Worm (Caenorhabditis elegans) whole organism, early embryonic: ENCODE results near the gene col-141.

ENCODE experiments used
- B0310.2 ChIP-seq: sonication (generic microtip); optimal IDR thresholded peaks from 2 replicates; lab custom pipeline; 2016; ENCODE audit warnings: mild to moderate bottlenecking, missing genetic modification characterization, missing compliant biosample characterization
- F13C5.2 ChIP-seq: sonication (generic microtip); optimal IDR thresholded peaks from 2 replicates; lab custom pipeline; 2017; ENCODE audit warnings: mild to moderate bottlenecking, missing genetic modification characterization, inconsistent platforms, missing compliant biosample characterization
- aly-1 ChIP-seq: sonication (generic microtip); optimal IDR thresholded peaks from 2 replicates; lab custom pipeline; 2016; ENCODE audit warnings: missing genetic modification characterization, missing compliant biosample characterization
- ama-1 ChIP-seq: fragments of 150-350 bp; optimal IDR thresholded peaks from 2 replicates; lab custom pipeline; 2014
- ceh-13 ChIP-seq: fragments of 200-800 bp; sonication (Bioruptor generic); optimal IDR thresholded peaks from 2 replicates; lab custom pipeline; 2018; ENCODE audit warnings: mild to moderate bottlenecking, missing genetic modification characterization, missing compliant biosample characterization
- ceh-36 ChIP-seq: sonication (generic microtip); optimal IDR thresholded peaks from 2 replicates; lab custom pipeline; 2016; ENCODE audit warnings: missing genetic modification characterization, inconsistent platforms, missing compliant biosample characterization
- ets-7 ChIP-seq: sonication (generic microtip); optimal IDR thresholded peaks from 2 replicates; lab custom pipeline; 2016; ENCODE audit warnings: missing genotype, missing genetic modification characterization, missing compliant biosample characterization
- flt-1 ChIP-seq: fragments of 200-800 bp; sonication (Bioruptor generic); IDR thresholded peaks from 2 replicates; pipeline ENCODE4 v1.3.6; 2022; ENCODE audit warnings: missing genetic modification characterization, missing compliant biosample characterization
- hmbx-1 ChIP-seq: sonication (generic microtip); optimal IDR thresholded peaks from 2 replicates; lab custom pipeline; 2016; ENCODE audit warnings: mild to moderate bottlenecking, missing genetic modification characterization, missing compliant biosample characterization
- hmg-4 ChIP-seq: fragments of 200-800 bp; sonication (Bioruptor generic); optimal IDR thresholded peaks from 2 replicates; lab custom pipeline; 2018; ENCODE audit warnings: mild to moderate bottlenecking, missing genetic modification characterization, missing compliant biosample characterization
- hnd-1 ChIP-seq: sonication (generic microtip); optimal IDR thresholded peaks from 2 replicates; lab custom pipeline; 2016; ENCODE audit warnings: missing genetic modification characterization, missing compliant biosample characterization
- pes-1 ChIP-seq: fragments of 200-800 bp; sonication (Bioruptor generic); IDR thresholded peaks from 2 replicates; pipeline ENCODE4 v1.3.6; 2022; ENCODE audit warnings: missing genetic modification reagents, missing genetic modification characterization, missing compliant biosample characterization
- scrt-1 ChIP-seq: fragments of 200-800 bp; sonication (Bioruptor generic); IDR thresholded peaks from 2 replicates; pipeline ENCODE4 v1.3.6; 2022; ENCODE audit warnings: missing genetic modification characterization, missing compliant biosample characterization
- sea-1 ChIP-seq: fragments of 200-800 bp; sonication (Bioruptor generic); conservative IDR thresholded peaks from 2 replicates; pipeline ENCODE4 v1.3.6; 2022; ENCODE audit warnings: missing genetic modification characterization, missing compliant biosample characterization
- tbx-11 ChIP-seq: fragments of 200-800 bp; sonication (Bioruptor generic); IDR thresholded peaks from 2 replicates; pipeline ENCODE4 v1.3.6; 2022; ENCODE audit warnings: missing genetic modification characterization, missing compliant biosample characterization
- tbx-37 ChIP-seq: fragments of 200-800 bp; sonication (Bioruptor generic); conservative IDR thresholded peaks from 2 replicates; pipeline ENCODE4 v1.3.6; 2022; ENCODE audit warnings: missing genetic modification reagents, missing genetic modification characterization, missing compliant biosample characterization
- tra-4 ChIP-seq: sonication (generic microtip); optimal IDR thresholded peaks from 2 replicates; lab custom pipeline; 2017; ENCODE audit warnings: missing genetic modification characterization, missing compliant biosample characterization

The col-141 gene

ce11 chrV:6792973-6793372, 36.5 kb upstream of the col-141 start:
- TF ChIP-seq scrt-1 (GFP tag; lab: Robert Waterston, UW) (no peak), tra-4 (tag; lab: Kevin White, UChicago) (no peak), ets-7 (tag; lab: Kevin White, UChicago) (no peak), hmbx-1 (no peak), ceh-13 (GFP tag; lab: Kevin White, UChicago) (no peak), tbx-37 (no peak), flt-1 (no peak), hnd-1 (tag; lab: Kevin White, UChicago) (no peak), B0310.2 (no peak)

- no peak for TF ChIP-seq B0310.2
- no peak for TF ChIP-seq aly-1 (tag; lab: Kevin White, UChicago)
- no peak for TF ChIP-seq ets-7 (tag; lab: Kevin White, UChicago)
- TF ChIP-seq ceh-36 (tag; lab: Kevin White, UChicago): no peak
- no peak for TF ChIP-seq scrt-1 (GFP tag; lab: Robert Waterston, UW)
- TF ChIP-seq tra-4 (tag; lab: Kevin White, UChicago): no peak
- no peak for TF ChIP-seq tbx-37
- no peak for TF ChIP-seq sea-1 (GFP tag; lab: Robert Waterston, UW)
- TF ChIP-seq flt-1: no peak
- no peak for TF ChIP-seq pes-1
- no peak for TF ChIP-seq hmg-4 (GFP tag; lab: Kevin White, UChicago)
- TF ChIP-seq ama-1 (lab: Kevin White, UChicago): no peak
- TF ChIP-seq hmbx-1: no peak
- TF ChIP-seq ceh-13 (GFP tag; lab: Kevin White, UChicago): no peak
- no peak for TF ChIP-seq tbx-11 (GFP tag; lab: Robert Waterston, UW)
These were observed 35.7 kb upstream of the col-141 start, which contains the start of gene ZC404.1 for ce11 chrV:6793744-6794239. ZC404.1 (plus strand) TSS chrV:6794189.

ce11 chrV:6796264-6796663, 33.2 kb upstream of the col-141 start:
- TF ChIP-seq tbx-37: no peak

- no peak for TF ChIP-seq F13C5.2 (tag; lab: Kevin White, UChicago)
- no peak for TF ChIP-seq ama-1 (lab: Kevin White, UChicago)
- no peak for TF ChIP-seq flt-1
- TF ChIP-seq scrt-1 (GFP tag; lab: Robert Waterston, UW): no peak
These were observed 32.6 kb upstream of the col-141 start for ce11 chrV:6796894-6797293.

ce11 chrV:6799564-6799963, 29.9 kb upstream of the col-141 start, which contains the start of gene dmsr-9:
dmsr-9 (minus strand) TSS chrV:6799664.
- no peak for TF ChIP-seq sea-1 (GFP tag; lab: Robert Waterston, UW)
- TF ChIP-seq hmbx-1: no peak
- TF ChIP-seq ets-7 (tag; lab: Kevin White, UChicago): no peak
- TF ChIP-seq pes-1: no peak
- TF ChIP-seq ceh-13 (GFP tag; lab: Kevin White, UChicago): no peak
- no peak for TF ChIP-seq scrt-1 (GFP tag; lab: Robert Waterston, UW)
- no peak for TF ChIP-seq tbx-11 (GFP tag; lab: Robert Waterston, UW)
- no peak for TF ChIP-seq F13C5.2 (tag; lab: Kevin White, UChicago)
- no peak for TF ChIP-seq ceh-36 (tag; lab: Kevin White, UChicago)
- TF ChIP-seq ama-1 (lab: Kevin White, UChicago): no peak
- no peak for TF ChIP-seq B0310.2
- no peak for TF ChIP-seq aly-1 (tag; lab: Kevin White, UChicago)
- TF ChIP-seq tbx-37: no peak
- TF ChIP-seq hnd-1 (tag; lab: Kevin White, UChicago): no peak
- TF ChIP-seq flt-1: no peak
- TF ChIP-seq hmg-4 (GFP tag; lab: Kevin White, UChicago): no peak
- no peak for TF ChIP-seq tra-4 (tag; lab: Kevin White, UChicago)

- TF ChIP-seq hmg-4 (GFP tag; lab: Kevin White, UChicago): no peak
- no peak for TF ChIP-seq sea-1 (GFP tag; lab: Robert Waterston, UW)
- no peak for TF ChIP-seq ama-1 (lab: Kevin White, UChicago)
- no peak for TF ChIP-seq ets-7 (tag; lab: Kevin White, UChicago)
- TF ChIP-seq scrt-1 (GFP tag; lab: Robert Waterston, UW): no peak
- no peak for TF ChIP-seq tra-4 (tag; lab: Kevin White, UChicago)
- no peak for TF ChIP-seq hnd-1 (tag; lab: Kevin White, UChicago)
- TF ChIP-seq ceh-36 (tag; lab: Kevin White, UChicago): no peak
- no peak for TF ChIP-seq tbx-37
- no peak for TF ChIP-seq ceh-13 (GFP tag; lab: Kevin White, UChicago)
- no peak for TF ChIP-seq aly-1 (tag; lab: Kevin White, UChicago)
- no peak for TF ChIP-seq B0310.2
- TF ChIP-seq flt-1: no peak
- no peak for TF ChIP-seq pes-1
- no peak for TF ChIP-seq tbx-11 (GFP tag; lab: Robert Waterston, UW)
- TF ChIP-seq hmbx-1: no peak
- no peak for TF ChIP-seq F13C5.2 (tag; lab: Kevin White, UChicago)
These were observed 27.7 kb upstream of the col-141 start, which contains the start of gene dmsr-10 for ce11 chrV:6801850-6802249. dmsr-10 (minus strand) TSS chrV:6801950.

ce11 chrV:6803992-6804391, 25.5 kb upstream of the col-141 start, which contains the start of gene dmsr-11:
dmsr-11 (minus strand) TSS chrV:6804092.
- TF ChIP-seq pes-1 (no peak), flt-1 (no peak), tra-4 (tag; lab: Kevin White, UChicago) (no peak), B0310.2 (no peak), sea-1 (GFP tag; lab: Robert Waterston, UW) (no peak), ets-7 (tag; lab: Kevin White, UChicago) (no peak), hnd-1 (tag; lab: Kevin White, UChicago) (no peak), scrt-1 (GFP tag; lab: Robert Waterston, UW) (no peak), F13C5.2 (tag; lab: Kevin White, UChicago) (no peak), ama-1 (lab: Kevin White, UChicago) (no peak), hmbx-1 (no peak), hmg-4 (GFP tag; lab: Kevin White, UChicago) (no peak), tbx-11 (GFP tag; lab: Robert Waterston, UW) (no peak), tbx-37 (no peak), ceh-13 (GFP tag; lab: Kevin White, UChicago) (no peak), aly-1 (tag; lab: Kevin White, UChicago) (no peak), ceh-36 (tag; lab: Kevin White, UChicago) (no peak)
